Worm (Caenorhabditis elegans) whole organism, L3 larva: ENCODE data around the gene F54E4.2.

Source experiments
- R02D3.7 ChIP-seq: fragments of 150-350 bp; optimal IDR thresholded peaks from 2 replicates; lab custom pipeline; 2014; ENCODE audit warnings: missing biosample characterization, missing genetic modification characterization
- ama-1 ChIP-seq: fragments of 150-350 bp; optimal IDR thresholded peaks from 2 replicates; lab custom pipeline; 2018
- egl-27 ChIP-seq: sonication (generic microtip); optimal IDR thresholded peaks from 4 replicates; lab custom pipeline; 2017; ENCODE audit warnings: missing biosample characterization, missing genetic modification reagents, missing genetic modification characterization
- elt-1 ChIP-seq: fragments of 150-350 bp; optimal IDR thresholded peaks from 2 replicates; lab custom pipeline; 2014; ENCODE audit warnings: missing biosample characterization, missing genetic modification characterization
- lin-39 ChIP-seq: fragments of 150-350 bp; optimal IDR thresholded peaks from 2 replicates; lab custom pipeline; 2018; ENCODE audit warnings: missing biosample characterization, missing genetic modification reagents, missing genetic modification characterization
- nhr-11 ChIP-seq: fragments of 150-350 bp; optimal IDR thresholded peaks from 2 replicates; lab custom pipeline; 2014; ENCODE audit warnings: missing biosample characterization, missing genetic modification characterization
- nhr-77 ChIP-seq: fragments of 150-350 bp; optimal IDR thresholded peaks from 2 replicates; lab custom pipeline; 2014; ENCODE audit warnings: missing biosample characterization, missing genetic modification characterization
- pha-4 ChIP-seq: fragments of 150-350 bp; optimal IDR thresholded peaks from 2 replicates; lab custom pipeline; 2014; ENCODE audit warnings: missing biosample characterization, missing genetic modification reagents, missing genetic modification characterization
- unc-62 ChIP-seq: fragments of 150-350 bp; sonication (generic microtip); optimal IDR thresholded peaks from 4 replicates; lab custom pipeline; 2014; ENCODE audit warnings: missing biosample characterization, missing genetic modification reagents, missing genetic modification characterization

- TF ChIP-seq R02D3.7 (tag; lab: Kevin White, UChicago) (no peak), nhr-77 (no peak), elt-1 (tag; lab: Kevin White, UChicago) (no peak), pha-4 (tag; lab: Kevin White, UChicago) (peak; percentile 10), egl-27 (no peak), unc-62 (GFP tag; lab: Kevin White, UChicago) (no peak), lin-39 (tag; lab: Kevin White, UChicago) (peak; percentile 51), nhr-11 (tag; lab: Kevin White, UChicago) (no peak), ama-1 (no peak)
Measured at ce11 chrX:14589051-14589736, 39.5 kb downstream of the F54E4.2 start, which contains the start of the genes C44H4.4 and tap-1.
